Worm (Caenorhabditis elegans) whole organism, midembryonic: Measurements from ENCODE around the gene K12H6.9.

ENCODE experiments used
- klf-2 ChIP-seq: fragments of 200-800 bp; sonication (Bioruptor generic); conservative IDR thresholded peaks from 2 replicates; pipeline ENCODE4 v1.3.6; 2022; ENCODE audit warnings: missing genetic modification reagents, missing genetic modification characterization, missing compliant biosample characterization
- ref-1 ChIP-seq: fragments of 200-800 bp; sonication (Bioruptor generic); conservative IDR thresholded peaks from 2 replicates; pipeline ENCODE4 v1.3.6; 2022; ENCODE audit warnings: missing genetic modification reagents, missing genetic modification characterization, missing compliant biosample characterization
- ztf-23 ChIP-seq: fragments of 200-800 bp; sonication (Bioruptor generic); IDR thresholded peaks from 2 replicates; pipeline ENCODE4 v1.3.6; 2022; ENCODE audit warnings: missing genetic modification reagents, missing genetic modification characterization, missing compliant biosample characterization
- ztf-29 ChIP-seq: fragments of 200-800 bp; sonication (Bioruptor generic); IDR thresholded peaks from 2 replicates; pipeline ENCODE4 v1.3.6; 2022; ENCODE audit warnings: missing genetic modification reagents, missing genetic modification characterization, missing compliant biosample characterization

ce11 chrII:2787849-2788248 lies 36.4 kb upstream of the K12H6.9 start:
- no peak for TF ChIP-seq ztf-23 (GFP tag; lab: Robert Waterston, UW)
- TF ChIP-seq klf-2 (GFP tag; lab: Robert Waterston, UW) = no peak
- no peak for TF ChIP-seq ref-1
- no peak for TF ChIP-seq ztf-29 (GFP tag; lab: Robert Waterston, UW)
